Fruit fly (Drosophila melanogaster): ENCODE results near the gene Mob2.
A peak's percentile ranks its signal among the peaks of the same experiment; 100 is the strongest.

Mob2 gene

dm6 chr3L:11561946-11562760 is at the start of gene Mob2, which contains the start of gene CG7394 (continued):
- TF ChIP-seq Spps (tag; optimal IDR thresholded peaks at IDR 0.05) (peak; percentile 37), CG7786 (GFP tag; optimal IDR thresholded peaks at IDR 0.05) (peak; percentile 84), Scr (GFP tag; IDR thresholded peaks at IDR 0.05; ENCODE audit: partially characterized antibody) (peak; percentile 86), danr (GFP tag; IDR thresholded peaks at IDR 0.05) (peak; percentile 44), bcd (GFP tag; optimal IDR thresholded peaks at IDR 0.05) (peak; percentile 90), Dip2 (GFP tag; IDR thresholded peaks at IDR 0.05) (peak; percentile 12; the same call in 1 of the 2 replicates), br (optimal IDR thresholded peaks at IDR 0.05) (no peak), CG14050 (GFP tag; IDR thresholded peaks at IDR 0.05) (peak; percentile 82), Side (GFP tag; optimal IDR thresholded peaks at IDR 0.05) (peak; percentile 64), CG31388 (GFP tag; optimal IDR thresholded peaks at IDR 0.05) (peak; percentile 82), CG2889 (GFP tag; IDR thresholded peaks at IDR 0.05) (peak; percentile 83; the same call in 2 of the 3 replicates), abd-A (tag; optimal IDR thresholded peaks at IDR 0.05) (peak; percentile 75), zen2 (GFP tag; IDR thresholded peaks at IDR 0.05; ENCODE audit: partially characterized antibody) (no peak; the same call in 2 of the 3 replicates), CG4404 (GFP tag; IDR thresholded peaks at IDR 0.05) (peak; percentile 79), NK7.1 (GFP tag; optimal IDR thresholded peaks at IDR 0.05) (peak; percentile 39), jing (GFP tag; optimal IDR thresholded peaks at IDR 0.05) (peak; percentile 75), ERR (GFP tag; optimal IDR thresholded peaks at IDR 0.05) (peak; percentile 41), ham (GFP tag; IDR thresholded peaks at IDR 0.05) (0 out of 2 replicates have a peak, but pooled peaks have one; percentile 7), unc-4 (GFP tag; IDR thresholded peaks at IDR 0.05; ENCODE audit: partially characterized antibody) (peak; percentile 87), CG15514 (GFP tag; optimal IDR thresholded peaks at IDR 0.05) (peak; percentile 80), ken (GFP tag; IDR thresholded peaks at IDR 0.05) (peak; percentile 93), disco-r (GFP tag; optimal IDR thresholded peaks at IDR 0.05) (peak; percentile 20), chn (GFP tag; optimal IDR thresholded peaks at IDR 0.05) (peak; percentile 85), Hr39 (optimal IDR thresholded peaks at IDR 0.05) (peak; percentile 94), tio (GFP tag; optimal IDR thresholded peaks at IDR 0.05) (peak; percentile 87), CG10321 (GFP tag; IDR thresholded peaks at IDR 0.05) (peak; percentile 67), Myb (GFP tag; optimal IDR thresholded peaks at IDR 0.05) (peak; percentile 59), cato (GFP tag; optimal IDR thresholded peaks at IDR 0.05; ENCODE audit: borderline replicate concordance) (peak; percentile 82), ATbp (GFP tag; optimal IDR thresholded peaks at IDR 0.05) (peak; percentile 74), Elba2 (GFP tag; optimal IDR thresholded peaks at IDR 0.05) (peak; percentile 64), Deaf1 (tag; optimal IDR thresholded peaks at IDR 0.05) (peak; percentile 67), Bteb2 (GFP tag; optimal IDR thresholded peaks at IDR 0.05) (peak; percentile 85), mam (GFP tag; optimal IDR thresholded peaks at IDR 0.05) (peak; percentile 89), Fer3 (tag; optimal IDR thresholded peaks at IDR 0.05) (peak; percentile 86), CG11504 (tag; optimal IDR thresholded peaks at IDR 0.05) (peak; percentile 89), pita (GFP tag; optimal IDR thresholded peaks at IDR 0.05) (no peak), CG4820 (GFP tag; optimal IDR thresholded peaks at IDR 0.05) (peak; percentile 88), CG2120 (GFP tag; optimal IDR thresholded peaks at IDR 0.05) (peak; percentile 96), E2f1 (GFP tag; IDR thresholded peaks at IDR 0.05) (peak; percentile 89), CG9797 (GFP tag; optimal IDR thresholded peaks at IDR 0.05) (peak; percentile 60), CG16779 (GFP tag; IDR thresholded peaks at IDR 0.05) (peak; percentile 90), lmd (GFP tag; IDR thresholded peaks at IDR 0.05) (peak; percentile 87), CG14710 (tag; optimal IDR thresholded peaks at IDR 0.05) (peak; percentile 92), usp (GFP tag; optimal IDR thresholded peaks at IDR 0.05) (no peak), jumu (GFP tag; optimal IDR thresholded peaks at IDR 0.05) (peak; percentile 74), CG1233 (GFP tag; optimal IDR thresholded peaks at IDR 0.05) (peak; percentile 80), CG4707 (GFP tag; optimal IDR thresholded peaks at IDR 0.05) (peak; percentile 70), HLH3B (GFP tag; IDR thresholded peaks at IDR 0.05) (peak; percentile 91), gt (GFP tag; IDR thresholded peaks at IDR 0.05) (peak; percentile 45), pnt (GFP tag; optimal IDR thresholded peaks at IDR 0.05) (peak; percentile 37)

Measured in whole organism, embryonic.